Worm (Caenorhabditis elegans): ENCODE data around the gene hhat-1.
"Not testable (repeated sequence)": the region's sequence is repeated elsewhere in the genome, so short reads cannot be mapped to it uniquely, and the experiment has no call there.

hhat-1 gene

DNA sequence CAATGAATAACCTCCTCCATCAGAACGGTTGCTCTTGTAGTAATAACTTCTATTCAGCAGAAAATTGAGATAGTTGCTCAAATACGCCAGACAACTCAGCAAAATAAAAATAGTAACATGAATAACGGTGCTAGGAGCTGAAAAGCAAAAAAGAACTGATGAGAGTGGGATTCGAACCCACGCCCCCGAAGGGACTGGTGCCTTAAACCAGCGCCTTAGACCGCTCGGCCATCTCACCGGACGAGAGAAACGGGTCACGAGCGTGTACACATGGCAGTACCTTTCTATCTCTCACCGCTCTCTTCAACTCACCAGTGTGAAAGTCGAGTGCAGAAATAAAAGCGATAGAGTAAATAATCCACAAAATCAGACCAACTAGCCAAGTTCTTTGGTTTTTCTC is 43.1 kb upstream of the hhat-1 start (continued):
- no peak for TF ChIP-seq F49E8.2 (tag; optimal IDR thresholded peaks at IDR 0.05; ENCODE audit: insufficient read depth)
- TF ChIP-seq somi-1 (GFP tag; optimal IDR thresholded peaks at IDR 0.05): no peak
- TF ChIP-seq hrde-1 (tag; optimal IDR thresholded peaks at IDR 0.05; ENCODE audit: borderline replicate concordance): no peak
- no peak for TF ChIP-seq sptf-2 (GFP tag; optimal IDR thresholded peaks at IDR 0.05)
- no peak for TF ChIP-seq ets-4 (GFP tag; optimal IDR thresholded peaks at IDR 0.05)
- TF ChIP-seq F22D6.2 (tag; optimal IDR thresholded peaks at IDR 0.05): no peak
- no peak for TF ChIP-seq T26A5.8 (tag; optimal IDR thresholded peaks at IDR 0.05)

DNA sequence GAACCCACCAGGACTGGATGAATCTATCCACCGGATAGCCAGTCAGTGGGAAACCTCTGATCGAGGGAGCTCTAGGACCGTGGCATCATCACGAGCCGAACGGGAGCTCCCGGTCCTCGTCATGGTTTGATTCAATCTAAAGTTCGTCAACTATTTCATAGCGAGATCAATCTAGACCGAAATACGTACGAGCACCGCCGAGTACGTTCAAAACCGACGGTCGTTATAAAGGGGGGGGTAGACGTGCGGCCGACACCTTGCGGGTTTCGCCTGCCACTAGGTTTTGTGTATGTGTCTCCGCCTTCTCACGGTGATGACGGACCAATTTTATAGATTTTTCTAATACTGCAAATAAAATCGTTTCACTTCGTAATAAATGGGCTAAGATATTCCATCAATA is 42.4 kb upstream of the hhat-1 start:
- TF ChIP-seq madf-6 (GFP tag; IDR thresholded peaks at IDR 0.05): peak; percentile 53; the same call in 1 of the 2 replicates
- peak; percentile 45 for TF ChIP-seq rcor-1 (GFP tag; IDR thresholded peaks at IDR 0.05)
- peak; percentile 40; the same call in 1 of the 2 replicates for TF ChIP-seq D2030.7 (GFP tag; IDR thresholded peaks at IDR 0.05)
- peak; percentile 50; the same call in 1 of the 2 replicates for TF ChIP-seq dox-1 (GFP tag; IDR thresholded peaks at IDR 0.05)
- TF ChIP-seq mcd-1 (GFP tag; IDR thresholded peaks at IDR 0.05): 0 out of 2 replicates have a peak, but pooled peaks have one; percentile 26
- TF ChIP-seq nfyb-1 (GFP tag; IDR thresholded peaks at IDR 0.05): peak; percentile 64
- not testable (repeated sequence) for TF ChIP-seq snpc-4 (GFP tag; optimal IDR thresholded peaks at IDR 0.05)
- TF ChIP-seq snpc-4 (tag; optimal IDR thresholded peaks at IDR 0.05): peak in 3 of 4 experiments; percentile 61 to 95 (median 94)
- TF ChIP-seq snpc-1.1 (tag; optimal IDR thresholded peaks at IDR 0.05; ENCODE audit: insufficient read depth): peak; percentile 77
- 0 out of 2 replicates have a peak, but pooled peaks have one; percentile 19 for TF ChIP-seq zfh-2 (GFP tag; conservative IDR thresholded peaks at IDR 0.05)
- peak; percentile 33 for TF ChIP-seq rpc-1 (optimal IDR thresholded peaks at IDR 0.05)
- peak; percentile 56 for TF ChIP-seq rpc-1 (tag; optimal IDR thresholded peaks at IDR 0.05)
- TF ChIP-seq hmg-1.2 (GFP tag; IDR thresholded peaks at IDR 0.05): peak; percentile 81
- peak; percentile 64 for TF ChIP-seq tbp1 (GFP tag; optimal IDR thresholded peaks at IDR 0.05)

DNA sequence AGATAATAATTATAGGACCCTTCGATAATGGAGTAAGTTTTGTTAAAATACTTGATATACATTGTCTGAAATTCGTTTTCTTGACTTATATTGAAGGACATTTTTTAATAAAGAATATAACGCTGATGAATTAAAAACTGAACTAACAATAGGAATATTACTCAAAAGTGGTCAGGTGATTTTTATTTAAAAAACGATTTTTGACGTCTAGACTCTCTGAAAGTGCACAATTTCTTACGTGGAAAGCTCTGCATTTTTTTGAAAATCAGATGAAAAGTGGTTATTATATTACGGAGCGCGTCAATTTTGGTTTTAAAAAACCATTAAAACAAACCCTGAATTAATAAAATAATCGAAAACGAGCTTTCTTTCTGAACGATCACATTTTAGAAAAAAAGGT is 41.5 kb upstream of the hhat-1 start, which contains the start of gene sre-13:
sre-13 (minus strand) TSS at position 101 of the 400 bp plus-strand sequence.
- TF ChIP-seq aptf-2 (GFP tag; conservative IDR thresholded peaks at IDR 0.05): no peak
- TF ChIP-seq attf-5 (GFP tag; optimal IDR thresholded peaks at IDR 0.05): no peak
- TF ChIP-seq cebp-1 (GFP tag; IDR thresholded peaks at IDR 0.05): no peak
- no peak for TF ChIP-seq cebp-1 (tag; optimal IDR thresholded peaks at IDR 0.05)
- TF ChIP-seq hlh-12 (tag; optimal IDR thresholded peaks at IDR 0.05): no peak
- no peak for TF ChIP-seq madf-3 (GFP tag; IDR thresholded peaks at IDR 0.05)
- TF ChIP-seq egl-18 (GFP tag; IDR thresholded peaks at IDR 0.05): no peak
- no peak for TF ChIP-seq dpl-1 (GFP tag; optimal IDR thresholded peaks at IDR 0.05)
- TF ChIP-seq sptf-2 (GFP tag; optimal IDR thresholded peaks at IDR 0.05): no peak
- no peak for TF ChIP-seq rec-8 (tag; optimal IDR thresholded peaks at IDR 0.05)
- no peak for TF ChIP-seq ceh-58 (GFP tag; IDR thresholded peaks at IDR 0.05)
- TF ChIP-seq attf-6 (GFP tag; IDR thresholded peaks at IDR 0.05): no peak
- no peak for TF ChIP-seq lir-1 (GFP tag; conservative IDR thresholded peaks at IDR 0.05)
- TF ChIP-seq zfh-2 (GFP tag; conservative IDR thresholded peaks at IDR 0.05): no peak
- no peak for TF ChIP-seq gei-17 (GFP tag; optimal IDR thresholded peaks at IDR 0.05)
- no peak for TF ChIP-seq nhr-27 (tag; optimal IDR thresholded peaks at IDR 0.05)
- no peak for TF ChIP-seq die-1 (tag; optimal IDR thresholded peaks at IDR 0.05)
- TF ChIP-seq lin-35 (GFP tag; optimal IDR thresholded peaks at IDR 0.05): no peak
- no peak for TF ChIP-seq mxl-1 (tag; optimal IDR thresholded peaks at IDR 0.05)
- no peak for TF ChIP-seq ceh-27 (GFP tag; optimal IDR thresholded peaks at IDR 0.05)
